Worm (Caenorhabditis elegans): ENCODE data around the gene F11D11.3.

- TF ChIP-seq unc-62 (GFP tag; optimal IDR thresholded peaks at IDR 0.05) = no peak
- TF ChIP-seq ztf-11 (tag; optimal IDR thresholded peaks at IDR 0.05) = no peak
Observed at ce11 chrV:18722510-18723299, 37.4 kb downstream of the F11D11.3 start.
